Fruit fly (Drosophila melanogaster) whole organism, wandering third instar larva: ENCODE results near the gene Myo28B1.

Source experiments
- Dfd ChIP-seq: fragments of >200 bp; optimal IDR thresholded peaks from 2 replicates; lab custom pipeline; 2017; ENCODE audit warnings: missing biosample characterization, missing genetic modification characterization
- Hr78 ChIP-seq: fragments of >200 bp; optimal IDR thresholded peaks from 2 replicates; lab custom pipeline; 2017; ENCODE audit warnings: missing biosample characterization, missing genetic modification characterization
- OdsH ChIP-seq: fragments of 200-800 bp; sonication (Bioruptor generic); optimal IDR thresholded peaks from 2 replicates; lab custom pipeline; 2016; ENCODE audit warnings: missing biosample characterization, mild to moderate bottlenecking, missing genetic modification characterization
- Sp1 ChIP-seq: fragments of 200-800 bp; sonication (Bioruptor generic); optimal IDR thresholded peaks from 3 replicates; lab custom pipeline; 2019; ENCODE audit warnings: missing biosample characterization, mild to moderate bottlenecking, missing genetic modification characterization, moderate library complexity
- br ChIP-seq: fragments of 200-800 bp; sonication (Bioruptor generic); optimal IDR thresholded peaks from 2 replicates; lab custom pipeline; 2016; ENCODE audit warnings: missing biosample characterization, missing genetic modification characterization
- dl ChIP-seq, 2 experiments: fragments of 175-275, 200-275 bp in 1 of 2; fragments of 200-275 bp in 1 of 2; sonication (Bioruptor generic); optimal IDR thresholded peaks; lab custom pipeline; 2018; ENCODE audit warnings: mild to moderate bottlenecking in 2 of 2, missing biosample characterization in 2 of 2, missing genetic modification characterization in 2 of 2, moderate library complexity in 2 of 2; ENCODE audit not compliant: partially characterized antibody in 2 of 2, insufficient read depth in 1 of 2
- dmrt93B ChIP-seq: fragments of 200-800 bp; sonication (Bioruptor generic); optimal IDR thresholded peaks from 2 replicates; lab custom pipeline; 2018; ENCODE audit warnings: missing biosample characterization, mild to moderate bottlenecking, missing genetic modification characterization
- ey ChIP-seq: fragments of 200-800 bp; sonication (Bioruptor generic); optimal IDR thresholded peaks from 2 replicates; lab custom pipeline; 2016; ENCODE audit warnings: missing biosample characterization, missing genetic modification characterization
- h ChIP-seq: fragments of 200-800 bp; sonication (Bioruptor generic); optimal IDR thresholded peaks from 3 replicates; lab custom pipeline; 2016; ENCODE audit warnings: missing biosample characterization, mild to moderate bottlenecking, missing genetic modification characterization
- lola ChIP-seq: fragments of >200 bp; optimal IDR thresholded peaks from 2 replicates; lab custom pipeline; 2017; ENCODE audit warnings: missing biosample characterization, missing genetic modification characterization
- psq ChIP-seq: fragments of 200-800 bp; sonication (Bioruptor generic); optimal IDR thresholded peaks from 3 replicates; lab custom pipeline; 2017; ENCODE audit warnings: missing biosample characterization, mild to moderate bottlenecking, missing genetic modification characterization, moderate library complexity
- rgr ChIP-seq: fragments of 200-800 bp; sonication (Bioruptor generic); optimal IDR thresholded peaks from 3 replicates; lab custom pipeline; 2016; ENCODE audit warnings: missing biosample characterization, mild to moderate bottlenecking, missing genetic modification characterization

- TF ChIP-seq dmrt93B (GFP tag; lab: Kevin White, UChicago) = no peak
- TF ChIP-seq OdsH (GFP tag; lab: Kevin White, UChicago) = no peak
- TF ChIP-seq lola = no peak
- TF ChIP-seq h (GFP tag; lab: Kevin White, UChicago) = peak; percentile 46
- TF ChIP-seq dl (GFP tag; optimal IDR thresholded peaks at IDR 0.05; lab: Kevin White, UChicago; ENCODE audit: insufficient read depth in 1 of 2, partially characterized antibody in 2 of 2) = no peak
- TF ChIP-seq psq (GFP tag; lab: Kevin White, UChicago) = no peak
- no peak for TF ChIP-seq Sp1 (GFP tag; lab: Kevin White, UChicago)
- TF ChIP-seq Hr78 (GFP tag; lab: Kevin White, UChicago) = no peak
- TF ChIP-seq ey (GFP tag; lab: Kevin White, UChicago) = no peak
- no peak for TF ChIP-seq Dfd (GFP tag; lab: Kevin White, UChicago)
- TF ChIP-seq br (GFP tag; lab: Kevin White, UChicago) = peak; percentile 15
- TF ChIP-seq rgr (GFP tag; lab: Kevin White, UChicago) = peak; percentile 43
These were observed 12.4 kb downstream of the Myo28B1 start for dm6 chr2L:7678095-7678784.
